Worm (Caenorhabditis elegans) whole organism, early embryonic: ENCODE data around the gene uaf-1.

ENCODE experiments used
- B0310.2 ChIP-seq: sonication (generic microtip); optimal IDR thresholded peaks from 2 replicates; lab custom pipeline; 2016; ENCODE audit warnings: mild to moderate bottlenecking, missing genetic modification characterization, missing compliant biosample characterization
- F13C5.2 ChIP-seq: sonication (generic microtip); optimal IDR thresholded peaks from 2 replicates; lab custom pipeline; 2017; ENCODE audit warnings: mild to moderate bottlenecking, missing genetic modification characterization, inconsistent platforms, missing compliant biosample characterization
- aly-1 ChIP-seq: sonication (generic microtip); optimal IDR thresholded peaks from 2 replicates; lab custom pipeline; 2016; ENCODE audit warnings: missing genetic modification characterization, missing compliant biosample characterization
- ama-1 ChIP-seq: fragments of 150-350 bp; optimal IDR thresholded peaks from 2 replicates; lab custom pipeline; 2014
- ceh-13 ChIP-seq: fragments of 200-800 bp; sonication (Bioruptor generic); optimal IDR thresholded peaks from 2 replicates; lab custom pipeline; 2018; ENCODE audit warnings: mild to moderate bottlenecking, missing genetic modification characterization, missing compliant biosample characterization
- ceh-36 ChIP-seq: sonication (generic microtip); optimal IDR thresholded peaks from 2 replicates; lab custom pipeline; 2016; ENCODE audit warnings: missing genetic modification characterization, inconsistent platforms, missing compliant biosample characterization
- ets-7 ChIP-seq: sonication (generic microtip); optimal IDR thresholded peaks from 2 replicates; lab custom pipeline; 2016; ENCODE audit warnings: missing genotype, missing genetic modification characterization, missing compliant biosample characterization
- flt-1 ChIP-seq: fragments of 200-800 bp; sonication (Bioruptor generic); IDR thresholded peaks from 2 replicates; pipeline ENCODE4 v1.3.6; 2022; ENCODE audit warnings: missing genetic modification characterization, missing compliant biosample characterization
- hmbx-1 ChIP-seq: sonication (generic microtip); optimal IDR thresholded peaks from 2 replicates; lab custom pipeline; 2016; ENCODE audit warnings: mild to moderate bottlenecking, missing genetic modification characterization, missing compliant biosample characterization
- hmg-4 ChIP-seq: fragments of 200-800 bp; sonication (Bioruptor generic); optimal IDR thresholded peaks from 2 replicates; lab custom pipeline; 2018; ENCODE audit warnings: mild to moderate bottlenecking, missing genetic modification characterization, missing compliant biosample characterization
- hnd-1 ChIP-seq: sonication (generic microtip); optimal IDR thresholded peaks from 2 replicates; lab custom pipeline; 2016; ENCODE audit warnings: missing genetic modification characterization, missing compliant biosample characterization
- pes-1 ChIP-seq: fragments of 200-800 bp; sonication (Bioruptor generic); IDR thresholded peaks from 2 replicates; pipeline ENCODE4 v1.3.6; 2022; ENCODE audit warnings: missing genetic modification reagents, missing genetic modification characterization, missing compliant biosample characterization
- scrt-1 ChIP-seq: fragments of 200-800 bp; sonication (Bioruptor generic); IDR thresholded peaks from 2 replicates; pipeline ENCODE4 v1.3.6; 2022; ENCODE audit warnings: missing genetic modification characterization, missing compliant biosample characterization
- sea-1 ChIP-seq: fragments of 200-800 bp; sonication (Bioruptor generic); conservative IDR thresholded peaks from 2 replicates; pipeline ENCODE4 v1.3.6; 2022; ENCODE audit warnings: missing genetic modification characterization, missing compliant biosample characterization
- tbx-11 ChIP-seq: fragments of 200-800 bp; sonication (Bioruptor generic); IDR thresholded peaks from 2 replicates; pipeline ENCODE4 v1.3.6; 2022; ENCODE audit warnings: missing genetic modification characterization, missing compliant biosample characterization
- tbx-37 ChIP-seq: fragments of 200-800 bp; sonication (Bioruptor generic); conservative IDR thresholded peaks from 2 replicates; pipeline ENCODE4 v1.3.6; 2022; ENCODE audit warnings: missing genetic modification reagents, missing genetic modification characterization, missing compliant biosample characterization
- tra-4 ChIP-seq: sonication (generic microtip); optimal IDR thresholded peaks from 2 replicates; lab custom pipeline; 2017; ENCODE audit warnings: missing genetic modification characterization, missing compliant biosample characterization

uaf-1 gene

DNA sequence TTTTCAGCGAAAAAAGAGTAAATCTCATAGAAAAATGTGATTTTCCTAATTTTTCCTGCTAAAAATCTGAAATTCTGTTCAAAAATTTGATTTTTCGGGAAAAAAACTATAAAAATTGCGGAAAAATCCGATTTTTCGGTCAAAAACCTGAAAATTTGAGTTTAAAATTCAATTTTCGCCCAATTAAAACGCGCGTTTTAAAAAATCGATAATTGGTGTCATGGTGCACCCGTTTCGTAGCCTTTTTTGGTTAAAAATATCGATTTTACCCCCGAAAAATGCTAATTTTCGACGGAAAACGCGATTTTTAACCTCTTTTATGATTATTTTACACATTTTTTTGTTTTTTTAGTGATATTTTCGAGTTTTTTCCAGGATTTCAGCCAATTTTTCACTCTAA, 8.6 kb upstream of the uaf-1 start:
- TF ChIP-seq sea-1 (no peak), aly-1 (tag; lab: Kevin White, UChicago) (no peak), ceh-13 (GFP tag; lab: Kevin White, UChicago) (no peak), hmbx-1 (tag; lab: Kevin White, UChicago) (no peak), B0310.2 (tag; lab: Kevin White, UChicago) (no peak), ets-7 (tag; lab: Kevin White, UChicago) (no peak), tbx-37 (GFP tag; lab: Robert Waterston, UW) (no peak), F13C5.2 (no peak), scrt-1 (no peak), tbx-11 (GFP tag; lab: Robert Waterston, UW) (no peak), pes-1 (GFP tag; lab: Robert Waterston, UW) (no peak), flt-1 (GFP tag; lab: Robert Waterston, UW) (no peak), hnd-1 (tag; lab: Kevin White, UChicago) (no peak), hmg-4 (GFP tag; lab: Kevin White, UChicago) (no peak), tra-4 (tag; lab: Kevin White, UChicago) (no peak), ceh-36 (tag; lab: Kevin White, UChicago) (no peak), ama-1 (lab: Kevin White, UChicago) (no peak)

DNA sequence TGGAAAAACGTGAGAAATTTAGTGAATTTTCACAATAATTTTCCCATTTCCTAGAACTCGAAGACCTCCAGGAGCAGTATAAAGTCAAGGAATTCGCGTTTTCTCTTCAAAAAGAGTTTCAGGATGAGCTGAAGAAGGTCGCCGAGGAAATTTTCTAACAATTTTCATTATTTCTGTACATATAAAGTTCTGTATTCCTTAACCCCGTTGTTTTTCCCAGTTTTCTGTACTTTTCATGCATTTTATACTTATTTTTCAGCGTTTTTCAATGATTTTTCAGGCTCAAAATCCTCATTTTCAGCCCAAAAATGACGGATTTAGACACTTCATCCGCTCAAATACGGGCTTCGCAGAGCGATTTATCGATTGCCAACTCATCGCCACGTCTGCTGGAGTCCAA, 4.7 kb upstream of the uaf-1 start, which contains the start of gene par-2:
TSS of gene par-2 (plus strand) at position 301 of the 400 bp plus-strand sequence.
- TF ChIP-seq ets-7 (tag; lab: Kevin White, UChicago) (no peak), tbx-11 (GFP tag; lab: Robert Waterston, UW) (no peak), hmbx-1 (tag; lab: Kevin White, UChicago) (no peak), hmg-4 (GFP tag; lab: Kevin White, UChicago) (no peak), ceh-36 (tag; lab: Kevin White, UChicago) (no peak), F13C5.2 (no peak), ama-1 (lab: Kevin White, UChicago) (no peak), tbx-37 (GFP tag; lab: Robert Waterston, UW) (no peak), tra-4 (tag; lab: Kevin White, UChicago) (no peak), aly-1 (tag; lab: Kevin White, UChicago) (no peak), pes-1 (GFP tag; lab: Robert Waterston, UW) (no peak)

DNA sequence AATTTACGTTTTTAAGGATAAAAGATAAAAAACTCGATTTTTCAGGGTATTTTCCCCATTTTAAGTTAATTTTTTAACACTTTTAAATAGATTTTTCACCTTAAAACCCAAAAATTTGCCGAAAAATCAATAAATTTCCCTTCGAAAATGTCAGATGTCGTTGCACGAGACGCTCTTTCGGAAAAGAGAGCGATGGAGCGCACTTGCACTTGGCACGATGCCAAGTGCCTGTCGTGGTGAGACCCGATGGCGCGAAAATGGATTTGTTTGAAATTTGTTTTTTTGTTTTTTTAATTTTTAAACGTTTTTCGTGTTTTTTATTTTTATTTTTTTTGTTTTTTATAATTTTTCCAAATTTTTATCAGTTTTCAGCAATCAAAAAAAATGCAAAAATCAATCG, 4.2 kb upstream of the uaf-1 start, which contains the start of the genes rab-18 and kbp-4:
TSS of gene rab-18 (minus strand) at position 240 of the 400 bp plus-strand sequence.
TSS of gene kbp-4 (plus strand) at position 366 of the 400 bp plus-strand sequence.
- TF ChIP-seq ama-1 (lab: Kevin White, UChicago) (no peak), tra-4 (tag; lab: Kevin White, UChicago) (no peak), ets-7 (tag; lab: Kevin White, UChicago) (no peak), F13C5.2 (peak; percentile 68), hmg-4 (GFP tag; lab: Kevin White, UChicago) (no peak), hnd-1 (tag; lab: Kevin White, UChicago) (no peak), pes-1 (GFP tag; lab: Robert Waterston, UW) (no peak), ceh-13 (GFP tag; lab: Kevin White, UChicago) (no peak), tbx-37 (GFP tag; lab: Robert Waterston, UW) (0 out of 2 replicates have a peak, but pooled peaks have one; percentile 4), hmbx-1 (tag; lab: Kevin White, UChicago) (no peak), sea-1 (no peak), ceh-36 (tag; lab: Kevin White, UChicago) (no peak)

DNA sequence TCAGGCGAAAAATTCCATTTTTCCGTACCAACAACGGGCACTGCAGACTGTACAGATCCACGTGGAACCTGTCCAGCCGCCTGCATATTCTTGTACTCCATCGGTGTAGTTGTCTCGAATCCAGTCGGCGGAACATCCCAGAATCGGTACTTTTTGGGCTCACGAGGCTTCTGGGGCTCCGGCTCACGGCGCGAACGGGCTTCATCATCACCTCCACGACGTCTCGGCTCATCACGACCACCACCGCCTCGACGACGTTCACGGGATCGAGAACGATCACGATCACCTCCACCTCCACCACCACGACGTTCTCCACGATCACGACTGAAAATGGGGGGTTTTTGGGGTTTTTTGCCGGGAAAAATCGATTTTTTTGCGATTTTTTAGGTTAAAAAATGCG, 2.2 kb downstream of the uaf-1 start:
- TF ChIP-seq aly-1 (tag; lab: Kevin White, UChicago) = no peak

DNA sequence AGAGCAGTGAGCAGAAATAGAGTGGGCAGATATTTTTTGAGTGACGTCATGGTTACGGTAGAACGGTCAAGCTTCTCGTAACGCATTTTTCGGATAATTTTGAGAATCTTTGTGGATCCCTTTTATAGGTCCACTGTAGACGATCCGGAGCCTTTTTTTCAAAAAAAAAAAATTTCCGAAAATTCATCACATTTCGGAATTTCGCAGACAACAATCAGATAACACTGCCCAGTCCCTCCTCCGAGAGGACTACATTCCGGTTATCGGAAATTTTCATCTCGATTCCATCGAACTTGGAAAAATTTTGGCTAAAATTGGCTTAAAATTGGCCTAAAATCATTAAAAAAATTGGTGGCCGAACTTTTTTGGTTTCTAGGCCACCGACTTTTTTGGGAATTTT, 16.4 kb downstream of the uaf-1 start, which contains the start of gene BE0003N10.6:
TSS of gene BE0003N10.6 (minus strand) at position 101 of the 400 bp plus-strand sequence.
- TF ChIP-seq hmg-4 (GFP tag; lab: Kevin White, UChicago) = no peak
- no peak for TF ChIP-seq aly-1 (tag; lab: Kevin White, UChicago)
- TF ChIP-seq sea-1 = no peak
- TF ChIP-seq F13C5.2 = no peak
- TF ChIP-seq ceh-36 (tag; lab: Kevin White, UChicago) = no peak
- no peak for TF ChIP-seq scrt-1
- no peak for TF ChIP-seq B0310.2 (tag; lab: Kevin White, UChicago)

DNA sequence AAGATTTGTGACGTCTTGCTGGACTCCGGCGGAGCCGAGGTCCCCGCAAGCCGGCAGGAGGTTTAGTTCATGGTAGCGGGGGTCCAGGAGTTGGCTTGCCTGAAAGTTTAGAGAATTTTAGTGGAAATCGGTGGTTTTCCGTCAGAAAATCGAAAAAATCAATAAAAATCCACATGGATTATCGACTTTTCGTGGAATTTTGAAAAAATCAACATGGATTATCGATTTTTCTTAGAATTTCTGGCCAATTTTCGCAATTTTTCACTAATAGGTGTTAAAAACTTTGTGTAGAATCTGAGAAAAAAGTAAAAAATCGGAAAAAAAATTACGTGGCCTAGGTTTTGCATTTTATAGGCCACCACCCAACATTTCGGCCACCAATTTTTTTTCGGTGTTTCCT, 17.5 kb downstream of the uaf-1 start:
- TF ChIP-seq scrt-1 (no peak), aly-1 (tag; lab: Kevin White, UChicago) (no peak), ama-1 (lab: Kevin White, UChicago) (no peak)

DNA sequence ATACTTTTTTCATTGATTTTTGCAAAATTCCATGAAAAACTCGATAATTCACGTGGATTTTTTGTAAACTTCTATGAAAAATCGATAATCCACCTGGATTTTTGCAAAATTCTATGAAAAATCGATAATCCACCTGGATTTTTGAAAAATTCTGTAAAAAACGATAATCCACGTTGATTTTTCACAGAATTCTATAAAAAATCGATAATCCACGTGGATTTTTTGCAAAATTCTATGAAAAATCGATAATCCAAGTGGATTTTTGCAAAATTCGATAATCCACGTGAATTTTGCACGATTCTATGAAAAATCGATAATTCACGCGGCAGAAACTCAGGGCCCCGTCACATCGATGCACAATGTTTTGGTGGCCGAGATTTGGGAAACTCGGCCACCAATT, 18.3 kb downstream of the uaf-1 start:
- TF ChIP-seq ceh-13 (GFP tag; lab: Kevin White, UChicago) (no peak), aly-1 (tag; lab: Kevin White, UChicago) (no peak), tbx-37 (GFP tag; lab: Robert Waterston, UW) (no peak), flt-1 (GFP tag; lab: Robert Waterston, UW) (no peak)

DNA sequence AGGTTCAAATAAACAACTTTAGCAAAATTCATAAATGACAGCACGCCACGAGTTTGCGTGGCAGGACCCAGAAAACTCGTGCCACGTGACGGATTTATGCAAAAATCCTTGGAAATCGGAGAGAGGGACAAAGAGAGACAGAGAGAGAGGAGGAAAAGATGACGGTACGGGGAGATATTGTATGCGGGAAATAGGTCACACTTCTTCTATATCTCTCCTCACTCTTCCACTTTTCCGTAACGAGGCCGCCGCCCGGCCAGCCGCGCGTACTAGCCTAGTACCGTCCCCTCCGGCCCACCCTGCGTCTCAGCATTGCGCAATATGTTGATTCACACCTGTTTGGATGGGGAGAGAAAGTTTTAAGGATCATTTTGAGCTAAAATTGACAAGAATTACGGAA, 22.3 kb downstream of the uaf-1 start:
- peak; percentile 56 for TF ChIP-seq hmg-4 (GFP tag; lab: Kevin White, UChicago)
- no peak for TF ChIP-seq flt-1 (GFP tag; lab: Robert Waterston, UW)

DNA sequence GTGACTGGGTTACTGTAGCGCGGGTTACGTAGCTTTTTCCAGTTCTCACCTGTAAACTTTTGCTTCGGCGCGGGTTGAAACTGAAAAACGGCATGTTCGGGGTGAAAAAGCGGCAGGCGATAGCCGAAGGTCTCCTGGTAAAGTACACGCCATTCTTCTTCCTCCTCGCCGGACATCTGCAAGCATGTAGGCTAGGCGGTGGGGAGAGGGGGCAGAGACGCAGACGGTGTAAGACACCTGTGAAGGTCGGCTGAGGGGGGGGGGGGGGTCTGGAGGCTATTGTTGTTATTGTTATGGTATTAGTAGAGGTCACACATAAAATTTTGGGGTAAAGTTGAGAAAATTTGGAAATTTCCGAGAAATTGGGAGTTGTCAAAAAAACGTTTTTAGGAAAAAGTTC, 23.3 kb downstream of the uaf-1 start, which contains the start of gene fbxo-11.2:
TSS of gene fbxo-11.2 (minus strand) at position 176 of the 400 bp plus-strand sequence.
- TF ChIP-seq pes-1 (GFP tag; lab: Robert Waterston, UW) (no peak), scrt-1 (no peak), aly-1 (tag; lab: Kevin White, UChicago) (no peak), tra-4 (tag; lab: Kevin White, UChicago) (no peak), ceh-13 (GFP tag; lab: Kevin White, UChicago) (no peak), hmg-4 (GFP tag; lab: Kevin White, UChicago) (no peak), ama-1 (lab: Kevin White, UChicago) (no peak), hnd-1 (tag; lab: Kevin White, UChicago) (no peak), ceh-36 (tag; lab: Kevin White, UChicago) (no peak), ets-7 (tag; lab: Kevin White, UChicago) (no peak), flt-1 (GFP tag; lab: Robert Waterston, UW) (no peak), hmbx-1 (tag; lab: Kevin White, UChicago) (no peak), tbx-37 (GFP tag; lab: Robert Waterston, UW) (no peak), sea-1 (no peak), F13C5.2 (no peak), B0310.2 (tag; lab: Kevin White, UChicago) (no peak), tbx-11 (GFP tag; lab: Robert Waterston, UW) (no peak)
